Worm (Caenorhabditis elegans) whole organism, L1 larva: ENCODE results near the gene dgk-2.

Experiments used
- aly-2 ChIP-seq: fragments of 150-350 bp; optimal IDR thresholded peaks from 2 replicates; lab custom pipeline; 2014; ENCODE audit warnings: missing biosample characterization, missing genetic modification characterization
- egl-27 ChIP-seq, 2 experiments: fragments of 150-350 bp in 1 of 2; sonication (generic microtip); optimal IDR thresholded peaks; 3 replicates each; lab custom pipeline; 2017 to 2018; ENCODE audit warnings: missing biosample characterization in 2 of 2, missing genetic modification characterization in 2 of 2, missing genetic modification reagents in 2 of 2
- fkh-10 ChIP-seq: sonication (generic microtip); optimal IDR thresholded peaks from 2 replicates; lab custom pipeline; 2017; ENCODE audit warnings: missing biosample characterization, missing genetic modification reagents, missing genetic modification characterization
- pqm-1 ChIP-seq: sonication (generic microtip); optimal IDR thresholded peaks from 3 replicates; lab custom pipeline; 2017; ENCODE audit warnings: missing biosample characterization, missing genetic modification characterization

- TF ChIP-seq aly-2 (tag; lab: Kevin White, UChicago), result no peak
- TF ChIP-seq pqm-1 (tag; lab: Kevin White, UChicago), result no peak
- no peak for TF ChIP-seq fkh-10 (GFP tag; lab: Kevin White, UChicago)
- peak; percentile 10 to 41 for TF ChIP-seq egl-27 (tag; optimal IDR thresholded peaks at IDR 0.05; lab: Kevin White, UChicago)
Observed at ce11 chrX:4550987-4551386, 46.8 kb upstream of the dgk-2 start.
